Worm (Caenorhabditis elegans) whole organism, L4/young adult: ENCODE measurements around the gene srz-32.

Experiments used
- W03F9.2 ChIP-seq: fragments of 150-350 bp; optimal IDR thresholded peaks from 2 replicates; lab custom pipeline; 2014; ENCODE audit warnings: missing biosample characterization, missing genetic modification characterization
- dao-5 ChIP-seq: sonication (generic microtip); optimal IDR thresholded peaks from 2 replicates; lab custom pipeline; 2016; ENCODE audit warnings: missing genotype, missing genetic modification characterization, moderate library complexity, missing compliant biosample characterization
- him-1 ChIP-seq: sonication (generic microtip); optimal IDR thresholded peaks from 2 replicates; lab custom pipeline; 2016; ENCODE audit warnings: missing genotype, missing genetic modification reagents, missing genetic modification characterization, missing compliant biosample characterization

Gene srz-32

DNA sequence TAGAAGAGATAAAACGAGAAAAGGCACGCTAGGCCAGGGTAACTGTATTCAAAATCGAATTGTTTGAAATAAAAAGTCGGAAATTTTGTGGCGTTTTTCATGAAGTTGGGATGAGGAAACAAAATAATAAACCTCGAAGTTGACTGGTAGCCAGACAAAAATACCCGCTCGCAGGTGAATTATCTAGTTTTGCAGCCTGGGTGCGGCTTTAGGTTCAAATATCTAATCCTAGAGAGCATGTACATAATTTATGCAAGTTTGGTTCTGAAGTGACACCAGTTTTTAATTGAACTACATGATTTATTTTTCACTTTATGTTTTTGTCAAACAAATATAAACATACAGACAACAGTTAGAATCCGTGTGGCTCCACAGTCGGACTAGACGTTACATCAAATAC is 45.6 kb downstream of the srz-32 start, which contains the start of gene srz-37:
Gene srz-37, minus strand, starts transcription at position 101 of the 400 bp plus-strand sequence.
- TF ChIP-seq dao-5 (tag; lab: Kevin White, UChicago) (no peak), W03F9.2 (tag; lab: Kevin White, UChicago) (no peak), him-1 (tag; lab: Kevin White, UChicago) (no peak)

DNA sequence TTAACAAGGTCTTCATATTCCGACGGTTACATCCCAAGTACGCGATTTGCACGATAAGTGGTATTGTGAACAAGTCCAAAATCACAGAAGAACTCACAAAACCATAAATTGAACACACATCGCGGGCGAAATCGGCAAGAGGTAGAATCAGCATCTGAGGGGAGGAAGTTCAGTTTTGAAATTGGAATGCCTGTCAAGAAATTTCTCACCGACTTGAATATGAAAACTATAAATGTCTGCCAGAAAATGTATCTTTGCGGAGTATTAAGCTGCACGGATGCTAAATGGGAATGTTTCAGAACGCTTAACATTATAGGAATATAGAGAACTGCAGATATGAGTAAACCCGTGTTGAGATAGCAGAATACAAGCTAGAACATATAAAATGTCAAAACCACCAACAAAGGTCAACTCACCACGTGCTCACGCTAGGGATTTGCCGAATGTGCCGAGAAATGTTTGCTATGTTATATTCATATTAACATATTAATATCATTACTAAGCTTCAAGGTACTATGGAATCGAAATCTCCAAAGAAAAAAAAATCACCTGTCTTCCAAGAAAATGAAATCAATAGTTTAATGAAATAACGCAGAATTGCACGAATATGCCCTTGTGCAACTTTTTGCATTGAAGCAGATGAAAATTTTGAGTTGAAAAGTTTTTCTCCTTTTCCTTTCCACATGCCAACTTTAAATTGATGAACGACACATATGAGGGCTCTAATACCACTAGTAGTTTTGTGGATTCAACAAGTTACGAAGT is 46.3 kb downstream of the srz-32 start, which contains the start of gene srz-82:
Gene srz-82, plus strand, starts transcription at position 701 of the 765 bp plus-strand sequence.
- TF ChIP-seq dao-5 (tag; lab: Kevin White, UChicago), result no peak
- TF ChIP-seq him-1 (tag; lab: Kevin White, UChicago), result no peak
- TF ChIP-seq W03F9.2 (tag; lab: Kevin White, UChicago), result no peak
